Worm (Caenorhabditis elegans): ENCODE results near the gene R105.1.

R105.1 gene

DNA sequence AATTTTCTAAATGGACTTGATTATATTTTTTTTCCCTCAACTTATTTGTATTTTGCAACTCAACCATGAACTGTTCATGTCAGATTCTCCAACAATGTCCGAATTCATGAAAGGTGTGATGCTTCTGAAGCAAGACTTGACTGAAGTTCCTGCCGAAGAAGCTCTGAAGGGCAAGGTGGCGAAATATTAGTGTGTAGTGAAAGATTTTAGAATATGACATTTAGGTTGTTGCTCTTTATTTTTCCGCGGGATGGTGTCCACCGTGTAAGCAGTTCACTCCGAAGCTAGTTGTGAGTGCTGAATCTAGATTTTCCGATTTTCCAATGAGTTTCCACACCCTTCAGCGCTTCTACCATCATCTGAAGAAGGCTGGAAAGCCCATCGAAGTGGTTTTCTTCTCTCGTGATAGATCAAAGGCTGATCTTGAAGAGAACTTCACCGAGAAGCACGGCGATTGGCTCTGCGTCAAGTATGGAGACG is 18.9 kb downstream of the R105.1 start, which contains the start of gene F29B9.5:
Gene F29B9.5, plus strand, starts transcription at position 51 of the 480 bp plus-strand sequence.
- TF ChIP-seq egl-27 (tag; optimal IDR thresholded peaks at IDR 0.05), result no peak
- TF ChIP-seq lin-13 (GFP tag; optimal IDR thresholded peaks at IDR 0.05), result no peak
- no peak for TF ChIP-seq nhr-23 (tag; optimal IDR thresholded peaks at IDR 0.05)
- TF ChIP-seq ceh-16 (tag; optimal IDR thresholded peaks at IDR 0.05), result no peak
- TF ChIP-seq lin-11 (tag; optimal IDR thresholded peaks at IDR 0.05), result no peak
- TF ChIP-seq unc-55 (GFP tag; optimal IDR thresholded peaks at IDR 0.05), result no peak

DNA sequence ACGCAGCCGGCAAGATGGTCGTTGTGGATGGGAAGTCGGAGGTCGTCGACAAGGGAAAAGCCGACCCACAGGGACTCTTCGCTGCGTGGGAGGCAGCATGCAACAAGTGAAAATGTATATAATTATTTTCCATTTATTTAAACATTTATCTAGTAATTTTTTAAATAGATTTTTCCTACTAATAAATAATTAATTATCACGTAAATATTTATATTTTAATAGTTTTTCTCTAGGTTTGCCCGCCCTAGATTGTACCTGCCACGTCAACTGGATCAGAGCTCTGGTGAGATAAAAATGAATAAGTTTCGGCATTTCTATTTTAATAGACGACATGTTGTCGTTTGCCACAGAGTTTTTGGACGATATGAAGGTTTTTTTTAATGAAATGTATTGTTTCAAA is 19.5 kb downstream of the R105.1 start, which contains the start of gene psr-1:
Gene psr-1, plus strand, starts transcription at position 301 of the 400 bp plus-strand sequence.
- TF ChIP-seq sma-3 (GFP tag; optimal IDR thresholded peaks at IDR 0.05), result no peak

DNA sequence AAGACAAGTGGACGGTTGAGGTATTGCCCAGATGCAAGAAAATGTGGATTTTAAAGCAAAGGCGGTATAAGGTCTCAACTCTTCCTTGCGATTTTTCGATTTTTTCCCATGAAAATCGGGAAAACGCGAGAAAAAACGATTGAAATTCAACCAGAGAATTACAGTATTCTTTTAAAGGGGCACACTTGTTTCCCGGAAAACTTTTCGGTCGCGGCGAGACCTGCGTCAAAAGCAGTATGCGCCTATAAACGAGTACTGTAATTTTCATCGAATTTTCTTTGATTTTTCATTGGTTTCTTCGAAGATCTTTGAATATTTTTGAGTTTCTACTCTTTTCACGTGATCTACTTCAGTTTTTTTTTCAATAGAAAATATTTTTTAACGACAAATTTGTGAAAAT is 20.2 kb downstream of the R105.1 start:
- no peak for TF ChIP-seq ztf-4 (tag; optimal IDR thresholded peaks at IDR 0.05)
- no peak for TF ChIP-seq ztf-1 (GFP tag; conservative IDR thresholded peaks at IDR 0.05)
- no peak for TF ChIP-seq lsy-2 (tag; optimal IDR thresholded peaks at IDR 0.05)
- TF ChIP-seq lin-39 (tag; optimal IDR thresholded peaks at IDR 0.05), result no peak
- no peak for TF ChIP-seq skn-1 (tag; optimal IDR thresholded peaks at IDR 0.05)
- no peak for TF ChIP-seq blmp-1 (tag; optimal IDR thresholded peaks at IDR 0.05; ENCODE audit: insufficient read depth)
- no peak for TF ChIP-seq mdl-1 (tag; optimal IDR thresholded peaks at IDR 0.05)
- no peak for TF ChIP-seq alr-1 (tag; optimal IDR thresholded peaks at IDR 0.05)
- no peak for TF ChIP-seq R02D3.7 (tag; optimal IDR thresholded peaks at IDR 0.05)
- no peak for TF ChIP-seq crh-2 (tag; optimal IDR thresholded peaks at IDR 0.05)
- TF ChIP-seq nhr-25 (tag; optimal IDR thresholded peaks at IDR 0.05), result no peak
- no peak for TF ChIP-seq unc-62 (GFP tag; optimal IDR thresholded peaks at IDR 0.05)
- TF ChIP-seq F13H6.1 (tag; optimal IDR thresholded peaks at IDR 0.05), result no peak
- TF ChIP-seq sma-9 (GFP tag; optimal IDR thresholded peaks at IDR 0.05), result no peak
- no peak for TF ChIP-seq sma-9 (tag; optimal IDR thresholded peaks at IDR 0.05)
- TF ChIP-seq gmeb-1 (tag; optimal IDR thresholded peaks at IDR 0.05), result no peak

ce11 chrIV:4655979-4656378 is 22.5 kb downstream of the R105.1 start:
- TF ChIP-seq Y55F3AM.14 (GFP tag; optimal IDR thresholded peaks at IDR 0.05), result no peak
- TF ChIP-seq lsy-2 (tag; optimal IDR thresholded peaks at IDR 0.05), result no peak
- no peak for TF ChIP-seq zag-1 (tag; optimal IDR thresholded peaks at IDR 0.05)
- TF ChIP-seq nhr-6 (tag; optimal IDR thresholded peaks at IDR 0.05), result no peak
- TF ChIP-seq egl-27 (tag; optimal IDR thresholded peaks at IDR 0.05), result no peak
- TF ChIP-seq ztf-4 (tag; optimal IDR thresholded peaks at IDR 0.05), result no peak
- no peak for TF ChIP-seq dmd-4 (tag; optimal IDR thresholded peaks at IDR 0.05)
- no peak for TF ChIP-seq elt-3 (tag; optimal IDR thresholded peaks at IDR 0.05)
- TF ChIP-seq ceh-16 (tag; optimal IDR thresholded peaks at IDR 0.05), result no peak
- no peak for TF ChIP-seq mab-5 (tag; optimal IDR thresholded peaks at IDR 0.05)
- no peak for TF ChIP-seq blmp-1 (tag; optimal IDR thresholded peaks at IDR 0.05; ENCODE audit: insufficient read depth)
- TF ChIP-seq lin-11 (tag; optimal IDR thresholded peaks at IDR 0.05), result no peak
- TF ChIP-seq snpc-4 (tag; optimal IDR thresholded peaks at IDR 0.05), result no peak
- no peak for TF ChIP-seq sem-4 (tag; optimal IDR thresholded peaks at IDR 0.05)
- no peak for TF ChIP-seq unc-55 (GFP tag; optimal IDR thresholded peaks at IDR 0.05)
- TF ChIP-seq gmeb-1 (tag; optimal IDR thresholded peaks at IDR 0.05), result no peak
- TF ChIP-seq mbf-1 (tag; optimal IDR thresholded peaks at IDR 0.05), result no peak
- TF ChIP-seq unc-39 (tag; optimal IDR thresholded peaks at IDR 0.05), result no peak
- no peak for TF ChIP-seq nhr-23 (tag; optimal IDR thresholded peaks at IDR 0.05)
- TF ChIP-seq lin-13 (GFP tag; optimal IDR thresholded peaks at IDR 0.05), result no peak

- TF ChIP-seq lin-39 (tag; optimal IDR thresholded peaks at IDR 0.05), result no peak
- no peak for TF ChIP-seq nhr-237 (tag; optimal IDR thresholded peaks at IDR 0.05)
- no peak for TF ChIP-seq blmp-1 (tag; optimal IDR thresholded peaks at IDR 0.05; ENCODE audit: insufficient read depth)
- no peak for TF ChIP-seq fos-1 (tag; optimal IDR thresholded peaks at IDR 0.05)
- TF ChIP-seq nhr-23 (tag; optimal IDR thresholded peaks at IDR 0.05), result no peak
- TF ChIP-seq gmeb-1 (tag; optimal IDR thresholded peaks at IDR 0.05), result no peak
- no peak for TF ChIP-seq unc-62 (GFP tag; optimal IDR thresholded peaks at IDR 0.05)
- TF ChIP-seq ztf-11 (tag; optimal IDR thresholded peaks at IDR 0.05), result no peak
- no peak for TF ChIP-seq F13H6.1 (tag; optimal IDR thresholded peaks at IDR 0.05)
- no peak for TF ChIP-seq Y55F3AM.14 (GFP tag; optimal IDR thresholded peaks at IDR 0.05)
- TF ChIP-seq egl-27 (tag; optimal IDR thresholded peaks at IDR 0.05), result no peak
- no peak for TF ChIP-seq alr-1 (tag; optimal IDR thresholded peaks at IDR 0.05)
- no peak for TF ChIP-seq R02D3.7 (tag; optimal IDR thresholded peaks at IDR 0.05)
- no peak for TF ChIP-seq nhr-6 (tag; optimal IDR thresholded peaks at IDR 0.05)
- no peak for TF ChIP-seq ZK546.5 (tag; optimal IDR thresholded peaks at IDR 0.05)
- no peak for TF ChIP-seq snpc-4 (tag; optimal IDR thresholded peaks at IDR 0.05)
- no peak for TF ChIP-seq dmd-4 (tag; optimal IDR thresholded peaks at IDR 0.05)
- TF ChIP-seq ceh-82 (tag; optimal IDR thresholded peaks at IDR 0.05), result no peak
These were observed 22.9 kb downstream of the R105.1 start for ce11 chrIV:4656380-4656779.

Data from whole organism, L2 larva.